Fruit fly (Drosophila melanogaster) whole organism, embryonic: ENCODE data around the gene eas.

Source experiments
- BEAF-32 ChIP-seq: fragments of 200-800 bp; sonication (Bioruptor generic); optimal IDR thresholded peaks from 3 replicates; lab custom pipeline; 2017; ENCODE audit warnings: missing biosample characterization, missing genetic modification characterization, mild to moderate bottlenecking, moderate library complexity, missing genetic modification reagents
- CG10209 ChIP-seq: fragments of 200-800 bp; sonication (Bioruptor generic); optimal IDR thresholded peaks from 3 replicates; lab custom pipeline; 2017; ENCODE audit warnings: missing biosample characterization, mild to moderate bottlenecking, missing genetic modification characterization, missing genetic modification reagents
- CG13287 ChIP-seq: fragments of 200-800 bp; sonication (Bioruptor generic); IDR thresholded peaks from 2 replicates; pipeline ENCODE4 v1.3.6; 2022; ENCODE audit warnings: missing biosample characterization, missing genetic modification characterization; ENCODE audit not compliant: partially characterized antibody
- CG1529 ChIP-seq: fragments of 200-800 bp; sonication (Bioruptor generic); optimal IDR thresholded peaks from 3 replicates; lab custom pipeline; 2018; ENCODE audit warnings: missing biosample characterization, missing genetic modification characterization
- CG15479 ChIP-seq: fragments of 200-800 bp; sonication (Bioruptor generic); optimal IDR thresholded peaks from 3 replicates; lab custom pipeline; 2019; ENCODE audit warnings: missing biosample characterization, mild to moderate bottlenecking, missing genetic modification characterization, moderate library complexity
- CG1647 ChIP-seq: fragments of 200-800 bp; sonication (Bioruptor generic); optimal IDR thresholded peaks from 3 replicates; lab custom pipeline; 2016; ENCODE audit warnings: missing biosample characterization, missing genetic modification characterization
- CG17186 ChIP-seq: fragments of 200-800 bp; sonication (Bioruptor generic); optimal IDR thresholded peaks from 3 replicates; lab custom pipeline; 2017; ENCODE audit warnings: missing biosample characterization, missing genetic modification reagents, missing genetic modification characterization
- CG4424 ChIP-seq: fragments of 200-800 bp; sonication (Bioruptor generic); optimal IDR thresholded peaks from 3 replicates; lab custom pipeline; 2016; ENCODE audit warnings: missing biosample characterization, missing genetic modification characterization
- CG6654 ChIP-seq: fragments of 200-800 bp; sonication (Bioruptor generic); optimal IDR thresholded peaks from 2 replicates; lab custom pipeline; 2017; ENCODE audit warnings: missing biosample characterization, mild to moderate bottlenecking, missing genetic modification characterization
- CG6813 ChIP-seq: fragments of 200-800 bp; sonication (Bioruptor generic); optimal IDR thresholded peaks from 2 replicates; lab custom pipeline; 2017; ENCODE audit warnings: missing biosample characterization, missing genetic modification characterization, mild to moderate bottlenecking, moderate library complexity, missing genetic modification reagents
- CG7745 ChIP-seq: fragments of 200-800 bp; sonication (Bioruptor generic); optimal IDR thresholded peaks from 2 replicates; lab custom pipeline; 2018; ENCODE audit warnings: missing biosample characterization, mild to moderate bottlenecking, missing genetic modification characterization, moderate library complexity
- CoRest ChIP-seq: fragments of 200-800 bp; sonication (Bioruptor generic); optimal IDR thresholded peaks from 3 replicates; lab custom pipeline; 2018; ENCODE audit warnings: missing biosample characterization, mild to moderate bottlenecking, missing genetic modification characterization, moderate library complexity
- Dad ChIP-seq: fragments of 200-800 bp; sonication (Bioruptor generic); optimal IDR thresholded peaks from 3 replicates; lab custom pipeline; 2016; ENCODE audit warnings: missing biosample characterization, missing genetic modification characterization
- Dip3 ChIP-seq: fragments of 200-800 bp; sonication (Bioruptor generic); optimal IDR thresholded peaks from 3 replicates; lab custom pipeline; 2016; ENCODE audit warnings: missing biosample characterization, missing genetic modification characterization
- ERR ChIP-seq: fragments of 200-800 bp; sonication (Bioruptor generic); optimal IDR thresholded peaks from 2 replicates; lab custom pipeline; 2016; ENCODE audit warnings: missing biosample characterization, missing genetic modification characterization
- Gug ChIP-seq: fragments of 200-800 bp; sonication (Bioruptor generic); IDR thresholded peaks from 4 replicates; pipeline ENCODE4 v1.3.6; 2022; ENCODE audit warnings: missing biosample characterization, missing genetic modification characterization
- Hr78 ChIP-seq, 2 experiments: fragments of 200-800 bp in 1 of 2; fragments of >200 bp in 1 of 2; sonication (Bioruptor generic) in 1 of 2; optimal IDR thresholded peaks; 2 replicates each; lab custom pipeline; 2017 to 2019; ENCODE audit warnings: missing biosample characterization in 2 of 2, missing genetic modification characterization in 2 of 2, mild to moderate bottlenecking in 1 of 2, moderate library complexity in 1 of 2
- Hsf ChIP-seq: fragments of 200-800 bp; sonication (Bioruptor generic); optimal IDR thresholded peaks from 3 replicates; lab custom pipeline; 2016; ENCODE audit warnings: missing biosample characterization, missing genetic modification characterization
- Max ChIP-seq: fragments of 200-800 bp; sonication (Bioruptor generic); optimal IDR thresholded peaks from 2 replicates; lab custom pipeline; 2016; ENCODE audit warnings: missing biosample characterization, mild to moderate bottlenecking, missing genetic modification characterization
- Meics ChIP-seq: fragments of 200-800 bp; sonication (Bioruptor generic); optimal IDR thresholded peaks from 2 replicates; lab custom pipeline; 2017; ENCODE audit warnings: missing biosample characterization, mild to moderate bottlenecking, missing genetic modification characterization
- Mes4 ChIP-seq: fragments of 200-800 bp; sonication (Bioruptor generic); optimal IDR thresholded peaks from 2 replicates; lab custom pipeline; 2016; ENCODE audit warnings: missing biosample characterization, missing genetic modification characterization
- Trl ChIP-seq, 3 experiments: fragments of >200 bp in 2 of 3; fragments of 200-800 bp in 1 of 3; sonication (Bioruptor generic) in 1 of 3; optimal IDR thresholded peaks; 2 replicates in 1 of 3; 3 replicates in 2 of 3; lab custom pipeline; 2016 to 2017; ENCODE audit warnings: missing biosample characterization in 1 of 3, missing genetic modification characterization in 1 of 3
- ap ChIP-seq: fragments of 200-800 bp; sonication (Bioruptor generic); IDR thresholded peaks from 2 replicates; pipeline ENCODE4 v1.3.6; 2022; ENCODE audit warnings: missing biosample characterization, missing genetic modification characterization
- az2 ChIP-seq: fragments of 200-800 bp; sonication (Bioruptor generic); optimal IDR thresholded peaks from 3 replicates; lab custom pipeline; 2016; ENCODE audit warnings: missing biosample characterization, missing genetic modification characterization
- bbx ChIP-seq: fragments of 200-800 bp; sonication (Bioruptor generic); IDR thresholded peaks from 2 replicates; pipeline ENCODE4 v1.3.6; 2022; ENCODE audit warnings: missing biosample characterization, missing genetic modification characterization; ENCODE audit not compliant: partially characterized antibody
- bigmax ChIP-seq: fragments of 200-800 bp; sonication (Bioruptor generic); optimal IDR thresholded peaks from 2 replicates; lab custom pipeline; 2018; ENCODE audit warnings: missing biosample characterization, mild to moderate bottlenecking, missing genetic modification characterization
- chinmo ChIP-seq: fragments of 200-800 bp; sonication (Bioruptor generic); IDR thresholded peaks from 4 replicates; pipeline ENCODE4 v1.3.6; 2022; ENCODE audit warnings: missing biosample characterization, missing genetic modification characterization; ENCODE audit not compliant: partially characterized antibody
- ci ChIP-seq: fragments of 200-800 bp; sonication (Bioruptor generic); IDR thresholded peaks from 3 replicates; pipeline ENCODE4 v1.3.6; 2022; ENCODE audit warnings: missing biosample characterization, missing genetic modification characterization
- dati ChIP-seq: fragments of 200-800 bp; sonication (Bioruptor generic); IDR thresholded peaks from 2 replicates; pipeline ENCODE4 v1.3.6; 2022; ENCODE audit warnings: missing biosample characterization, missing genetic modification characterization
- dysf ChIP-seq: fragments of 200-800 bp; sonication (Bioruptor generic); IDR thresholded peaks from 3 replicates; pipeline ENCODE4 v1.3.6; 2022; ENCODE audit warnings: missing biosample characterization, missing genetic modification characterization
- eve ChIP-seq, 2 experiments: fragments of >200 bp; optimal IDR thresholded peaks; 2 replicates each; lab custom pipeline; 2017; ENCODE audit warnings: missing biosample characterization in 2 of 2, missing genetic modification characterization in 2 of 2
- exex ChIP-seq: fragments of 200-800 bp; sonication (Bioruptor generic); optimal IDR thresholded peaks from 4 replicates; lab custom pipeline; 2018; ENCODE audit warnings: missing biosample characterization, mild to moderate bottlenecking, missing genetic modification characterization, moderate library complexity
- ftz-f1 ChIP-seq: fragments of 200-800 bp; sonication (Bioruptor generic); optimal IDR thresholded peaks from 2 replicates; lab custom pipeline; 2016; ENCODE audit warnings: missing biosample characterization, missing genetic modification characterization
- grn ChIP-seq: fragments of 200-800 bp; sonication (Bioruptor generic); optimal IDR thresholded peaks from 3 replicates; lab custom pipeline; 2017; ENCODE audit warnings: missing biosample characterization, missing genetic modification characterization
- gt ChIP-seq: fragments of 200-800 bp; sonication (Bioruptor generic); IDR thresholded peaks from 2 replicates; pipeline ENCODE4 v1.3.6; 2022; ENCODE audit warnings: missing biosample characterization, missing genetic modification characterization
- hbn ChIP-seq: fragments of 200-800 bp; sonication (Bioruptor generic); IDR thresholded peaks from 2 replicates; pipeline ENCODE4 v1.3.6; 2022; ENCODE audit warnings: missing biosample characterization, missing genetic modification characterization; ENCODE audit not compliant: partially characterized antibody
- jumu ChIP-seq: fragments of 200-800 bp; sonication (Bioruptor generic); optimal IDR thresholded peaks from 3 replicates; lab custom pipeline; 2016; ENCODE audit warnings: missing biosample characterization, missing genetic modification characterization
- lmd ChIP-seq: fragments of 200-800 bp; sonication (Bioruptor generic); IDR thresholded peaks from 2 replicates; pipeline ENCODE4 v1.3.6; 2022; ENCODE audit warnings: missing biosample characterization, missing genetic modification characterization
- maf-S ChIP-seq: fragments of 200-800 bp; sonication (Bioruptor generic); optimal IDR thresholded peaks from 2 replicates; lab custom pipeline; 2016; ENCODE audit warnings: missing biosample characterization, missing genetic modification characterization
- nmo ChIP-seq: fragments of 200-800 bp; sonication (Bioruptor generic); optimal IDR thresholded peaks from 2 replicates; lab custom pipeline; 2018; ENCODE audit warnings: missing biosample characterization, mild to moderate bottlenecking, missing genetic modification characterization, moderate library complexity
- oc ChIP-seq: fragments of 200-800 bp; sonication (Bioruptor generic); optimal IDR thresholded peaks from 2 replicates; lab custom pipeline; 2018; ENCODE audit warnings: missing biosample characterization, mild to moderate bottlenecking, missing genetic modification characterization, moderate library complexity
- p53 ChIP-seq: fragments of 200-800 bp; sonication (Bioruptor generic); optimal IDR thresholded peaks from 2 replicates; lab custom pipeline; 2016; ENCODE audit warnings: missing biosample characterization, missing genetic modification characterization
- pho ChIP-seq: fragments of 200-800 bp; sonication (Bioruptor generic); optimal IDR thresholded peaks from 2 replicates; lab custom pipeline; 2016; ENCODE audit warnings: missing biosample characterization, missing genetic modification characterization
- ranshi ChIP-seq: fragments of 200-800 bp; sonication (Bioruptor generic); IDR thresholded peaks from 2 replicates; pipeline ENCODE4 v1.3.6; 2022; ENCODE audit warnings: missing biosample characterization, missing genetic modification characterization
- row ChIP-seq: fragments of 200-800 bp; sonication (Bioruptor generic); IDR thresholded peaks from 3 replicates; pipeline ENCODE4 v1.3.6; 2022; ENCODE audit warnings: missing biosample characterization, missing genetic modification characterization
- salm ChIP-seq: fragments of 200-800 bp; sonication (Bioruptor generic); optimal IDR thresholded peaks from 2 replicates; lab custom pipeline; 2018; ENCODE audit warnings: missing biosample characterization, mild to moderate bottlenecking, missing genetic modification characterization
- sima ChIP-seq: fragments of 200-800 bp; sonication (Bioruptor generic); optimal IDR thresholded peaks from 2 replicates; lab custom pipeline; 2016; ENCODE audit warnings: missing biosample characterization, missing genetic modification characterization
- tna ChIP-seq: fragments of 200-800 bp; sonication (Bioruptor generic); IDR thresholded peaks from 2 replicates; pipeline ENCODE4 v1.3.6; 2022; ENCODE audit warnings: missing biosample characterization, missing genetic modification characterization; ENCODE audit not compliant: partially characterized antibody
- zfh2 ChIP-seq: fragments of 200-800 bp; sonication (Bioruptor generic); optimal IDR thresholded peaks from 2 replicates; lab custom pipeline; 2016; ENCODE audit warnings: missing biosample characterization, missing genetic modification characterization

eas gene

dm6 chrX:16270795-16271194 lies 7.3 kb upstream of the eas start, which contains the start of gene Mfe2 (continued):
- TF ChIP-seq Meics (GFP tag; lab: Kevin White, UChicago) (peak; percentile 25), CoRest (tag; lab: Kevin White, UChicago) (peak; percentile 41), CG6654 (GFP tag; lab: Kevin White, UChicago) (peak; percentile 5), maf-S (peak; percentile 49), dysf (GFP tag; lab: Robert Waterston, UW) (no peak; the same call in 2 of the 3 replicates), Hsf (GFP tag; lab: Kevin White, UChicago) (peak; percentile 53), jumu (peak; percentile 60), nmo (GFP tag; lab: Kevin White, UChicago) (peak; percentile 58), CG7745 (tag; lab: Kevin White, UChicago) (no peak), ap (GFP tag; lab: Robert Waterston, UW) (no peak), grn (GFP tag; lab: Kevin White, UChicago) (peak; percentile 67), Mes4 (GFP tag; lab: Kevin White, UChicago) (peak; percentile 39), sima (no peak), hbn (GFP tag; lab: Robert Waterston, UW) (no peak), oc (peak; percentile 32), BEAF-32 (peak; percentile 60), Gug (GFP tag; lab: Robert Waterston, UW) (peak; percentile 30; the same call in 1 of the 4 replicates), bigmax (GFP tag; lab: Kevin White, UChicago) (no peak), CG10209 (GFP tag; lab: Kevin White, UChicago) (peak; percentile 43), Max (GFP tag; lab: Kevin White, UChicago) (peak; percentile 50), CG1529 (GFP tag; lab: Kevin White, UChicago) (no peak), az2 (GFP tag; lab: Kevin White, UChicago) (peak; percentile 11), p53 (GFP tag; lab: Kevin White, UChicago) (peak; percentile 59), Dip3 (GFP tag; lab: Kevin White, UChicago) (peak; percentile 58), eve (GFP tag; optimal IDR thresholded peaks at IDR 0.05; lab: Kevin White, UChicago) (no peak), exex (tag; lab: Kevin White, UChicago) (peak; percentile 52), salm (no peak), ERR (peak; percentile 57), zfh2 (GFP tag; lab: Kevin White, UChicago) (peak; percentile 81), ftz-f1 (GFP tag; lab: Kevin White, UChicago) (peak; percentile 11), CG1647 (GFP tag; lab: Kevin White, UChicago) (peak; percentile 44), ci (GFP tag; lab: Robert Waterston, UW) (peak; percentile 65; the same call in 1 of the 3 replicates), dati (GFP tag; lab: Robert Waterston, UW) (no peak), CG15479 (peak; percentile 71), bbx (peak; percentile 40), CG17186 (GFP tag; lab: Kevin White, UChicago) (peak; percentile 64), CG13287 (GFP tag; lab: Robert Waterston, UW) (peak; percentile 48; the same call in 1 of the 2 replicates), CG4424 (GFP tag; lab: Kevin White, UChicago) (peak; percentile 33), ranshi (peak; percentile 52; the same call in 1 of the 2 replicates), chinmo (GFP tag; lab: Robert Waterston, UW) (peak; percentile 82; the same call in 2 of the 4 replicates), Dad (GFP tag; lab: Kevin White, UChicago) (peak; percentile 51), Hr78 (GFP tag; optimal IDR thresholded peaks at IDR 0.05; lab: Kevin White, UChicago) (peak in 1 of 2 experiments; percentile 94), tna (GFP tag; lab: Robert Waterston, UW) (no peak; the same call in 1 of the 2 replicates), Trl (optimal IDR thresholded peaks at IDR 0.05; lab: Kevin White, UChicago) (no peak), Trl (GFP tag; optimal IDR thresholded peaks at IDR 0.05; lab: Kevin White, UChicago) (peak; percentile 73), lmd (GFP tag; lab: Robert Waterston, UW) (peak; percentile 33; the same call in 1 of the 2 replicates), pho (GFP tag; lab: Kevin White, UChicago) (peak; percentile 59), gt (GFP tag; lab: Robert Waterston, UW) (no peak), CG6813 (GFP tag; lab: Kevin White, UChicago) (peak; percentile 7), row (GFP tag; lab: Robert Waterston, UW) (0 out of 3 replicates have a peak, but pooled peaks have one; percentile 11)
